Worm (Caenorhabditis elegans) whole organism, early embryonic: ENCODE measurements around the gene ZC8.6.

Source experiments
- B0310.2 ChIP-seq: sonication (generic microtip); optimal IDR thresholded peaks from 2 replicates; lab custom pipeline; 2016; ENCODE audit warnings: mild to moderate bottlenecking, missing genetic modification characterization, missing compliant biosample characterization
- ama-1 ChIP-seq: fragments of 150-350 bp; optimal IDR thresholded peaks from 2 replicates; lab custom pipeline; 2014
- ets-7 ChIP-seq: sonication (generic microtip); optimal IDR thresholded peaks from 2 replicates; lab custom pipeline; 2016; ENCODE audit warnings: missing genotype, missing genetic modification characterization, missing compliant biosample characterization
- hmbx-1 ChIP-seq: sonication (generic microtip); optimal IDR thresholded peaks from 2 replicates; lab custom pipeline; 2016; ENCODE audit warnings: mild to moderate bottlenecking, missing genetic modification characterization, missing compliant biosample characterization
- hnd-1 ChIP-seq: sonication (generic microtip); optimal IDR thresholded peaks from 2 replicates; lab custom pipeline; 2016; ENCODE audit warnings: missing genetic modification characterization, missing compliant biosample characterization
- tbx-11 ChIP-seq: fragments of 200-800 bp; sonication (Bioruptor generic); IDR thresholded peaks from 2 replicates; pipeline ENCODE4 v1.3.6; 2022; ENCODE audit warnings: missing genetic modification characterization, missing compliant biosample characterization

ce11 chrX:4974486-4974885 is 22.9 kb downstream of the ZC8.6 start:
- no peak for TF ChIP-seq tbx-11
- TF ChIP-seq hmbx-1, result no peak
- no peak for TF ChIP-seq ets-7
- TF ChIP-seq hnd-1 (tag; lab: Kevin White, UChicago), result no peak
- TF ChIP-seq B0310.2, result no peak
- no peak for TF ChIP-seq ama-1 (lab: Kevin White, UChicago)
